Fruit fly (Drosophila melanogaster) whole organism, embryonic: Measurements from ENCODE around the gene CG5828.

ENCODE experiments used
- ATbp ChIP-seq: fragments of 200-800 bp; sonication (Bioruptor generic); optimal IDR thresholded peaks from 2 replicates; lab custom pipeline; 2017; ENCODE audit warnings: missing biosample characterization, mild to moderate bottlenecking, missing genetic modification characterization, missing genetic modification reagents
- Atf-2 ChIP-seq: fragments of 200-800 bp; sonication (Bioruptor generic); optimal IDR thresholded peaks from 2 replicates; lab custom pipeline; 2016; ENCODE audit warnings: missing biosample characterization, missing genetic modification characterization
- B-H2 ChIP-seq: fragments of 200-800 bp; sonication (Bioruptor generic); optimal IDR thresholded peaks from 2 replicates; lab custom pipeline; 2018; ENCODE audit warnings: missing biosample characterization, mild to moderate bottlenecking, missing genetic modification characterization
- Bteb2 ChIP-seq: fragments of 200-800 bp; sonication (Bioruptor generic); optimal IDR thresholded peaks from 2 replicates; lab custom pipeline; 2016; ENCODE audit warnings: missing biosample characterization, missing genetic modification characterization
- CG12219 ChIP-seq: fragments of 200-800 bp; sonication (Bioruptor generic); optimal IDR thresholded peaks from 3 replicates; lab custom pipeline; 2018; ENCODE audit warnings: missing biosample characterization, mild to moderate bottlenecking, missing genetic modification characterization
- CG13296 ChIP-seq: fragments of 200-800 bp; sonication (Bioruptor generic); optimal IDR thresholded peaks from 3 replicates; lab custom pipeline; 2018; ENCODE audit warnings: missing biosample characterization, mild to moderate bottlenecking, missing genetic modification characterization
- CG14050 ChIP-seq: fragments of 200-800 bp; sonication (Bioruptor generic); IDR thresholded peaks from 3 replicates; pipeline ENCODE4 v1.3.6; 2022; ENCODE audit warnings: missing biosample characterization, missing genetic modification characterization
- CG18599 ChIP-seq: fragments of 200-800 bp; sonication (Bioruptor generic); optimal IDR thresholded peaks from 3 replicates; lab custom pipeline; 2017; ENCODE audit warnings: missing biosample characterization, missing genetic modification characterization, mild to moderate bottlenecking, moderate library complexity, missing genetic modification reagents
- CG2712 ChIP-seq: fragments of 200-800 bp; optimal IDR thresholded peaks from 3 replicates; lab custom pipeline; 2019; ENCODE audit warnings: missing biosample characterization, mild to moderate bottlenecking, missing genetic modification characterization, moderate library complexity
- CG31224 ChIP-seq: fragments of 200-800 bp; sonication (Bioruptor generic); IDR thresholded peaks from 2 replicates; pipeline ENCODE4 v1.3.6; 2022; ENCODE audit warnings: missing biosample characterization, missing genetic modification characterization
- CG33213 ChIP-seq: fragments of 200-800 bp; sonication (Bioruptor generic); optimal IDR thresholded peaks from 3 replicates; lab custom pipeline; 2016; ENCODE audit warnings: missing biosample characterization, missing genetic modification characterization
- CG3726 ChIP-seq: fragments of 200-800 bp; sonication (Bioruptor generic); IDR thresholded peaks from 3 replicates; pipeline ENCODE4, ENCODE4 v1.3.6; 2022; ENCODE audit warnings: missing biosample characterization, missing genetic modification characterization
- CG4424 ChIP-seq: fragments of 200-800 bp; sonication (Bioruptor generic); optimal IDR thresholded peaks from 3 replicates; lab custom pipeline; 2016; ENCODE audit warnings: missing biosample characterization, missing genetic modification characterization
- CG6791 ChIP-seq: fragments of 200-800 bp; sonication (Bioruptor generic); IDR thresholded peaks from 3 replicates; pipeline ENCODE4 v1.3.6; 2022; ENCODE audit warnings: missing biosample characterization, missing genetic modification characterization; ENCODE audit not compliant: partially characterized antibody
- CG7786 ChIP-seq: fragments of 200-800 bp; sonication (Bioruptor generic); optimal IDR thresholded peaks from 2 replicates; lab custom pipeline; 2016; ENCODE audit warnings: missing biosample characterization, missing genetic modification characterization
- CG7839 ChIP-seq: fragments of 200-800 bp; sonication (Bioruptor generic); optimal IDR thresholded peaks from 3 replicates; lab custom pipeline; 2018; ENCODE audit warnings: missing biosample characterization, mild to moderate bottlenecking, missing genetic modification characterization, moderate library complexity
- CG7987 ChIP-seq: fragments of 200-800 bp; sonication (Bioruptor generic); optimal IDR thresholded peaks from 2 replicates; lab custom pipeline; 2018; ENCODE audit warnings: missing biosample characterization, mild to moderate bottlenecking, missing genetic modification characterization, moderate library complexity
- CG8290 ChIP-seq, 3 experiments: fragments of 200-800 bp; sonication (Bioruptor generic); optimal IDR thresholded peaks; 2 replicates each; lab custom pipeline; 2016 to 2019; ENCODE audit warnings: missing biosample characterization in 3 of 3, missing genetic modification characterization in 3 of 3, mild to moderate bottlenecking in 2 of 3, moderate library complexity in 1 of 3
- CG8765 ChIP-seq: fragments of 200-800 bp; sonication (Bioruptor generic); IDR thresholded peaks from 2 replicates; pipeline ENCODE4 v1.3.6; 2022; ENCODE audit warnings: missing biosample characterization, missing genetic modification characterization
- CG9215 ChIP-seq: fragments of 200-800 bp; sonication (Bioruptor generic); IDR thresholded peaks from 2 replicates; pipeline ENCODE4 v1.3.6; 2022; ENCODE audit warnings: missing biosample characterization, missing genetic modification characterization
- CG9437 ChIP-seq: fragments of 200-800 bp; sonication (Bioruptor generic); optimal IDR thresholded peaks from 2 replicates; lab custom pipeline; 2018; ENCODE audit warnings: missing biosample characterization, mild to moderate bottlenecking, missing genetic modification characterization
- CTCF ChIP-seq: fragments of 200-800 bp; sonication (Bioruptor generic); optimal IDR thresholded peaks from 2 replicates; lab custom pipeline; 2017; ENCODE audit warnings: missing biosample characterization, mild to moderate bottlenecking, missing genetic modification characterization, moderate library complexity
- D ChIP-seq, 2 experiments: fragments of 200-800 bp in 1 of 2; fragments of >200 bp in 1 of 2; sonication (Bioruptor generic) in 1 of 2; optimal IDR thresholded peaks; 2 replicates in 1 of 2; 3 replicates in 1 of 2; lab custom pipeline; 2017; ENCODE audit warnings: mild to moderate bottlenecking in 1 of 2, missing biosample characterization in 1 of 2, missing genetic modification characterization in 1 of 2, missing genetic modification reagents in 1 of 2
- Deaf1 ChIP-seq: fragments of 200-800 bp; optimal IDR thresholded peaks from 3 replicates; lab custom pipeline; 2019; ENCODE audit warnings: missing biosample characterization, mild to moderate bottlenecking, missing genetic modification characterization, moderate library complexity
- Dip2 ChIP-seq: fragments of 200-800 bp; sonication (Bioruptor generic); IDR thresholded peaks from 2 replicates; pipeline ENCODE4 v1.3.6; 2022; ENCODE audit warnings: missing biosample characterization, missing genetic modification characterization
- ERR ChIP-seq: fragments of 200-800 bp; sonication (Bioruptor generic); optimal IDR thresholded peaks from 2 replicates; lab custom pipeline; 2016; ENCODE audit warnings: missing biosample characterization, missing genetic modification characterization
- Hr3 ChIP-seq: fragments of 200-800 bp; sonication (Bioruptor generic); optimal IDR thresholded peaks from 3 replicates; lab custom pipeline; 2016; ENCODE audit warnings: missing biosample characterization, missing genetic modification characterization
- NC2β ChIP-seq: fragments of 200-800 bp; sonication (Bioruptor generic); optimal IDR thresholded peaks from 2 replicates; lab custom pipeline; 2016; ENCODE audit warnings: missing biosample characterization, missing genetic modification characterization
- Nf-YA ChIP-seq: fragments of 200-800 bp; sonication (Bioruptor generic); IDR thresholded peaks from 2 replicates; pipeline ENCODE4 v1.3.6; 2022; ENCODE audit warnings: missing biosample characterization, missing genetic modification characterization
- aop ChIP-seq: fragments of 200-800 bp; sonication (Bioruptor generic); IDR thresholded peaks from 2 replicates; pipeline ENCODE4 v1.3.6; 2022; ENCODE audit warnings: missing biosample characterization, missing genetic modification characterization
- ara ChIP-seq: fragments of 200-800 bp; sonication (Bioruptor generic); IDR thresholded peaks from 2 replicates; pipeline ENCODE4 v1.3.6; 2022; ENCODE audit warnings: missing biosample characterization, missing genetic modification characterization
- cas ChIP-seq: fragments of 200-800 bp; sonication (Bioruptor generic); IDR thresholded peaks from 2 replicates; pipeline ENCODE4 v1.3.6; 2022; ENCODE audit warnings: missing biosample characterization, missing genetic modification characterization
- cato ChIP-seq: fragments of 200-800 bp; sonication (Bioruptor generic); optimal IDR thresholded peaks from 2 replicates; lab custom pipeline; 2016; ENCODE audit warnings: missing biosample characterization, missing genetic modification characterization, borderline replicate concordance
- ftz-f1 ChIP-seq: fragments of 200-800 bp; sonication (Bioruptor generic); optimal IDR thresholded peaks from 2 replicates; lab custom pipeline; 2016; ENCODE audit warnings: missing biosample characterization, missing genetic modification characterization
- fu2 ChIP-seq: fragments of 200-800 bp; sonication (Bioruptor generic); optimal IDR thresholded peaks from 2 replicates; lab custom pipeline; 2016; ENCODE audit warnings: missing biosample characterization, missing genetic modification characterization
- ham ChIP-seq: fragments of 200-800 bp; sonication (Bioruptor generic); IDR thresholded peaks from 2 replicates; pipeline ENCODE4 v1.3.6; 2022; ENCODE audit warnings: missing biosample characterization, missing genetic modification characterization
- jumu ChIP-seq: fragments of 200-800 bp; sonication (Bioruptor generic); optimal IDR thresholded peaks from 3 replicates; lab custom pipeline; 2016; ENCODE audit warnings: missing biosample characterization, missing genetic modification characterization
- mirr ChIP-seq: fragments of 200-800 bp; sonication (Bioruptor generic); optimal IDR thresholded peaks from 3 replicates; lab custom pipeline; 2018; ENCODE audit warnings: missing biosample characterization, mild to moderate bottlenecking, missing genetic modification characterization
- nom ChIP-seq: fragments of 200-800 bp; sonication (Bioruptor generic); optimal IDR thresholded peaks from 2 replicates; lab custom pipeline; 2017; ENCODE audit warnings: missing biosample characterization, missing genetic modification characterization, mild to moderate bottlenecking, moderate library complexity, missing genetic modification reagents
- pho ChIP-seq: fragments of 200-800 bp; sonication (Bioruptor generic); optimal IDR thresholded peaks from 2 replicates; lab custom pipeline; 2016; ENCODE audit warnings: missing biosample characterization, missing genetic modification characterization
- pnt ChIP-seq: fragments of 200-800 bp; sonication (Bioruptor generic); optimal IDR thresholded peaks from 3 replicates; lab custom pipeline; 2016; ENCODE audit warnings: missing biosample characterization, missing genetic modification characterization
- run ChIP-seq: fragments of 200-800 bp; sonication (Bioruptor generic); optimal IDR thresholded peaks from 3 replicates; lab custom pipeline; 2018; ENCODE audit warnings: missing biosample characterization, mild to moderate bottlenecking, missing genetic modification characterization
- sc ChIP-seq, 3 experiments: fragments of >200 bp in 2 of 3; fragments of 200-800 bp in 1 of 3; sonication (Bioruptor generic) in 1 of 3; optimal IDR thresholded peaks; 2 replicates in 2 of 3; 3 replicates in 1 of 3; lab custom pipeline; 2017; ENCODE audit warnings: mild to moderate bottlenecking in 1 of 3, missing biosample characterization in 1 of 3, missing genetic modification characterization in 1 of 3, missing genetic modification reagents in 1 of 3
- slou ChIP-seq: fragments of 200-800 bp; sonication (Bioruptor generic); optimal IDR thresholded peaks from 3 replicates; lab custom pipeline; 2016; ENCODE audit warnings: missing biosample characterization, missing genetic modification characterization
- stc ChIP-seq: fragments of 200-800 bp; sonication (Bioruptor generic); IDR thresholded peaks from 2 replicates; pipeline ENCODE4 v1.3.6; 2022; ENCODE audit warnings: missing biosample characterization, missing genetic modification characterization
- tll ChIP-seq, 2 experiments: fragments of 200-800 bp in 1 of 2; fragments of >200 bp in 1 of 2; sonication (Bioruptor generic) in 1 of 2; optimal IDR thresholded peaks; 2 replicates each; lab custom pipeline; 2017 to 2019; ENCODE audit warnings: missing biosample characterization in 2 of 2, missing genetic modification characterization in 2 of 2, mild to moderate bottlenecking in 1 of 2, moderate library complexity in 1 of 2
- tup ChIP-seq: fragments of 200-800 bp; sonication (Bioruptor generic); optimal IDR thresholded peaks from 2 replicates; lab custom pipeline; 2016; ENCODE audit warnings: missing biosample characterization, mild to moderate bottlenecking, missing genetic modification characterization, moderate library complexity
- vvl ChIP-seq: fragments of 200-800 bp; sonication (Bioruptor generic); IDR thresholded peaks from 2 replicates; pipeline ENCODE4 v1.3.6; 2022; ENCODE audit warnings: missing biosample characterization, missing genetic modification characterization

Gene CG5828

DNA sequence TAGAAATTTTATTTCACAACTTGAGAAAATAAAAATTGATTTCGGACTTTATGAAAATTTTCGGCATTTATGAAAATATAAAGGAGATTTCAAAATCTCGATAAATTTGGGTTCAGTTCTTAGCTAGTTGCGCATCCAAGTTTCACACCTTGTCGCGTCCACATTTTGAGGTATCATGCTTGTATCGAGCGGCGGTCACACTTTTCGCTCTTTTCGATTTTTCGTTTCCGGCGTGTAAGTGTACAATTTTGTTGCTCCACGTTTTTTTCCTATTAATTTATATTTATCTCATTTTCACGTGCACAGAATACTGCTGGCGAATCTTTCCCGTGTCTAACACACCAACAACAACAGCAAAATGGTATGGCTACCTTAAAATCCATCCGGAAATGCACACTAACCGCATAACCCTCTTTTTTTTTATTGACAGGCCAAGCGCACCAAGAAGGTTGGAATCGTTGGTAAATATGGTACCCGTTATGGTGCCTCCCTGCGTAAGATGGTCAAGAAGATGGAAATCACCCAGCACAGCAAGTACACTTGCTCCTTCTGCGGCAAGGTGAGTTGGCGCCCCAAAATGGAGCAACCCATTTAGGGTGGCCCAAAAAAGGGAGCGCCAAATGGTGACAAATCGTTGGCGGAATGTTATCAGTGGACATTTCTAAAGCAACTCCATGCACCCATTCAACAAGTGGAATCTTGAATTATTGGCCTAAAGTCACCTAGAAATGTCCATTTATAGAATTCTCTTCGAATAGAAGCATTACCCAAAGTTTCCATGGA, 22.8 kb upstream of the CG5828 start, which contains the start of gene RpL37A (continued):
- TF ChIP-seq B-H2 (GFP tag; lab: Kevin White, UChicago) (peak; percentile 86), CG7786 (GFP tag; lab: Kevin White, UChicago) (peak; percentile 35), ara (GFP tag; lab: Robert Waterston, UW) (peak; percentile 73), stc (peak; percentile 78), CG7839 (tag; lab: Kevin White, UChicago) (peak; percentile 72), sc (optimal IDR thresholded peaks at IDR 0.05; lab: Kevin White, UChicago) (no peak), sc (GFP tag; optimal IDR thresholded peaks at IDR 0.05; lab: Kevin White, UChicago) (peak; percentile 50), ERR (GFP tag; lab: Kevin White, UChicago) (peak; percentile 55), CG14050 (GFP tag; lab: Robert Waterston, UW) (peak; percentile 69; the same call in 2 of the 3 replicates), vvl (GFP tag; lab: Robert Waterston, UW) (peak; percentile 90), CG3726 (GFP tag; lab: Robert Waterston, UW) (0 out of 3 replicates have a peak, but pooled peaks have one; percentile 14), pho (GFP tag; lab: Kevin White, UChicago) (peak; percentile 83), Hr3 (GFP tag; lab: Kevin White, UChicago) (peak; percentile 13), Deaf1 (tag; lab: Kevin White, UChicago) (no peak), Nf-YA (GFP tag; lab: Robert Waterston, UW) (peak; percentile 60), CG2712 (tag; lab: Kevin White, UChicago) (peak; percentile 81), CTCF (GFP tag; lab: Kevin White, UChicago) (peak; percentile 70), pnt (GFP tag; lab: Kevin White, UChicago) (no peak), CG9437 (GFP tag; lab: Kevin White, UChicago) (peak; percentile 56), CG31224 (GFP tag; lab: Robert Waterston, UW) (peak; percentile 51), CG8765 (no peak), ftz-f1 (GFP tag; lab: Kevin White, UChicago) (peak; percentile 30), CG6791 (GFP tag; lab: Robert Waterston, UW) (0 out of 3 replicates have a peak, but pooled peaks have one; percentile 11), CG7987 (peak; percentile 96), cas (peak; percentile 57; the same call in 1 of the 2 replicates), run (tag; lab: Kevin White, UChicago) (peak; percentile 56), fu2 (GFP tag; lab: Kevin White, UChicago) (peak; percentile 62), D (optimal IDR thresholded peaks at IDR 0.05; lab: Kevin White, UChicago) (no peak), D (GFP tag; optimal IDR thresholded peaks at IDR 0.05; lab: Kevin White, UChicago) (peak; percentile 78), cato (GFP tag; lab: Kevin White, UChicago) (no peak), tll (GFP tag; optimal IDR thresholded peaks at IDR 0.05; lab: Kevin White, UChicago) (no peak), slou (GFP tag; lab: Kevin White, UChicago) (peak; percentile 79), CG13296 (GFP tag; lab: Kevin White, UChicago) (peak; percentile 89), tup (peak; percentile 30), mirr (peak; percentile 75), aop (GFP tag; lab: Robert Waterston, UW) (no peak), CG18599 (GFP tag; lab: Kevin White, UChicago) (peak; percentile 88), CG33213 (peak; percentile 96), NC2β (peak; percentile 94), jumu (peak; percentile 0), CG4424 (GFP tag; lab: Kevin White, UChicago) (peak; percentile 76), Bteb2 (peak; percentile 80), nom (peak; percentile 86), Atf-2 (peak; percentile 63), ham (GFP tag; lab: Robert Waterston, UW) (0 out of 2 replicates have a peak, but pooled peaks have one; percentile 21), CG8290 (GFP tag; optimal IDR thresholded peaks at IDR 0.05; lab: Kevin White, UChicago) (peak; percentile 86), CG8290 (tag; optimal IDR thresholded peaks at IDR 0.05; lab: Kevin White, UChicago) (peak; percentile 81 to 89), ATbp (GFP tag; lab: Kevin White, UChicago) (peak; percentile 66), CG9215 (GFP tag; lab: Robert Waterston, UW) (no peak), Dip2 (GFP tag; lab: Robert Waterston, UW) (no peak), CG12219 (GFP tag; lab: Kevin White, UChicago) (peak; percentile 77)
